Worm (Caenorhabditis elegans) whole organism, L4 larva: ENCODE results near the gene F35D11.4.
A peak's percentile ranks its signal among the peaks of the same experiment; 100 is the strongest.

Experiments used
- F10B5.3 ChIP-seq: sonication (generic microtip); optimal IDR thresholded peaks from 2 replicates; lab custom pipeline; 2016; ENCODE audit warnings: mild to moderate bottlenecking, missing genetic modification characterization, missing compliant biosample characterization
- F37D6.2 ChIP-seq: sonication (generic microtip); optimal IDR thresholded peaks from 2 replicates; lab custom pipeline; 2016; ENCODE audit warnings: mild to moderate bottlenecking, missing genetic modification characterization, missing compliant biosample characterization
- Y105C5A.15 ChIP-seq: fragments of 200-800 bp; sonication (Bioruptor generic); IDR thresholded peaks from 2 replicates; pipeline ENCODE4 v1.3.6; 2022; ENCODE audit warnings: missing genetic modification characterization, missing compliant biosample characterization
- Y48G9A.11 ChIP-seq: fragments of 200-800 bp; sonication (Bioruptor generic); IDR thresholded peaks from 2 replicates; pipeline ENCODE4 v1.3.6; 2022; ENCODE audit warnings: missing genetic modification reagents, missing genetic modification characterization, missing compliant biosample characterization
- Y75B8A.6 ChIP-seq: fragments of 200-800 bp; sonication (Bioruptor generic); IDR thresholded peaks from 2 replicates; pipeline ENCODE4 v1.3.6; 2022; ENCODE audit warnings: missing genetic modification reagents, missing genetic modification characterization, missing compliant biosample characterization
- ZK337.2 ChIP-seq: fragments of 200-800 bp; sonication (Bioruptor generic); IDR thresholded peaks from 2 replicates; pipeline ENCODE4 v1.3.6; 2022; ENCODE audit warnings: missing genetic modification reagents, missing genetic modification characterization, missing compliant biosample characterization
- ZK546.5 ChIP-seq, 2 experiments: sonication (generic microtip); optimal IDR thresholded peaks; 2 replicates each; lab custom pipeline; 2017; ENCODE audit warnings: missing biosample characterization in 2 of 2, missing genetic modification characterization in 2 of 2
- aha-1 ChIP-seq: fragments of 150-350 bp; peaks from one replicate; lab custom pipeline; 2014; ENCODE audit warnings: missing biosample characterization, missing genetic modification characterization
- aly-2 ChIP-seq: sonication (generic microtip); optimal IDR thresholded peaks from 2 replicates; lab custom pipeline; 2018; ENCODE audit warnings: missing biosample characterization, missing genetic modification characterization
- arid-1 ChIP-seq: fragments of 200-800 bp; sonication (Bioruptor generic); conservative IDR thresholded peaks from 2 replicates; pipeline ENCODE4 v1.3.6; 2022; ENCODE audit warnings: missing genetic modification reagents, missing genetic modification characterization, missing compliant biosample characterization
- attf-4 ChIP-seq: sonication (generic microtip); optimal IDR thresholded peaks from 3 replicates; lab custom pipeline; 2017; ENCODE audit warnings: missing biosample characterization, missing genetic modification characterization
- ceh-20 ChIP-seq: fragments of 200-800 bp; sonication (Bioruptor generic); IDR thresholded peaks from 2 replicates; pipeline ENCODE4 v1.3.6; 2022; ENCODE audit warnings: missing genetic modification reagents, missing genetic modification characterization, missing compliant biosample characterization
- ceh-28 ChIP-seq: fragments of 150-350 bp; optimal IDR thresholded peaks from 2 replicates; lab custom pipeline; 2014; ENCODE audit warnings: missing biosample characterization, missing genetic modification reagents, missing genetic modification characterization
- ceh-44 ChIP-seq: fragments of 200-800 bp; sonication (Bioruptor generic); IDR thresholded peaks from 2 replicates; pipeline ENCODE4 v1.3.6; 2022; ENCODE audit warnings: missing genetic modification reagents, missing genetic modification characterization, missing compliant biosample characterization
- ceh-62 ChIP-seq: sonication (generic microtip); optimal IDR thresholded peaks from 2 replicates; lab custom pipeline; 2017; ENCODE audit warnings: missing biosample characterization, missing genetic modification characterization
- daf-16 ChIP-seq, 3 experiments: sonication (generic microtip); optimal IDR thresholded peaks; 2 replicates each; lab custom pipeline; 2016 to 2017; ENCODE audit warnings: missing genetic modification characterization in 3 of 3, missing genetic modification reagents in 3 of 3, mild to moderate bottlenecking in 2 of 3, missing compliant biosample characterization in 2 of 3, missing biosample characterization in 1 of 3, moderate library complexity in 1 of 3
- dmd-9 ChIP-seq: fragments of 200-800 bp; sonication (Bioruptor generic); IDR thresholded peaks from 2 replicates; pipeline ENCODE4 v1.3.6; 2022; ENCODE audit warnings: missing genetic modification reagents, missing genetic modification characterization, missing compliant biosample characterization
- dpl-1 ChIP-seq: fragments of 150-350 bp; optimal IDR thresholded peaks from 2 replicates; lab custom pipeline; 2014; ENCODE audit warnings: missing biosample characterization, missing genetic modification reagents, missing genetic modification characterization
- dve-1 ChIP-seq: sonication (generic microtip); optimal IDR thresholded peaks from 2 replicates; lab custom pipeline; 2017; ENCODE audit warnings: antibody characterized with exemption, mild to moderate bottlenecking, missing genetic modification characterization, missing compliant biosample characterization; ENCODE audit not compliant: insufficient read depth
- egl-43 ChIP-seq: fragments of 200-800 bp; sonication (Bioruptor generic); IDR thresholded peaks from 2 replicates; pipeline ENCODE4 v1.3.6; 2022; ENCODE audit warnings: missing genetic modification reagents, missing genetic modification characterization, missing compliant biosample characterization
- fkh-10 ChIP-seq: fragments of 150-350 bp; optimal IDR thresholded peaks from 2 replicates; lab custom pipeline; 2014; ENCODE audit warnings: missing biosample characterization, missing genetic modification reagents, missing genetic modification characterization
- hlh-30 ChIP-seq: sonication (generic microtip); optimal IDR thresholded peaks from 2 replicates; lab custom pipeline; 2017; ENCODE audit warnings: antibody characterized with exemption, mild to moderate bottlenecking, missing genetic modification characterization, missing compliant biosample characterization; ENCODE audit not compliant: insufficient read depth
- hmg-1.1 ChIP-seq: fragments of 200-800 bp; sonication (Bioruptor generic); IDR thresholded peaks from 2 replicates; pipeline ENCODE4 v1.3.6; 2022; ENCODE audit warnings: missing genetic modification reagents, missing genetic modification characterization, missing compliant biosample characterization
- lim-7 ChIP-seq: fragments of 200-800 bp; sonication (Bioruptor generic); IDR thresholded peaks from 2 replicates; pipeline ENCODE4 v1.3.6; 2022; ENCODE audit warnings: missing genetic modification characterization, missing compliant biosample characterization
- lin-13 ChIP-seq: fragments of 150-350 bp; optimal IDR thresholded peaks from 2 replicates; lab custom pipeline; 2014; ENCODE audit warnings: missing biosample characterization, missing genetic modification reagents, missing genetic modification characterization
- lin-15B ChIP-seq: fragments of 150-350 bp; sonication (generic microtip); optimal IDR thresholded peaks from 3 replicates; lab custom pipeline; 2014; ENCODE audit warnings: missing biosample characterization, missing genetic modification characterization
- lin-38 ChIP-seq: fragments of 200-800 bp; sonication (Bioruptor generic); IDR thresholded peaks from 2 replicates; pipeline ENCODE4 v1.3.6; 2022; ENCODE audit warnings: missing genetic modification reagents, missing genetic modification characterization, missing compliant biosample characterization
- lir-3 ChIP-seq: sonication (generic microtip); optimal IDR thresholded peaks from 2 replicates; lab custom pipeline; 2016; ENCODE audit warnings: mild to moderate bottlenecking, missing genetic modification characterization, missing compliant biosample characterization
- madf-9 ChIP-seq: fragments of 200-800 bp; sonication (Bioruptor generic); conservative IDR thresholded peaks from 2 replicates; pipeline ENCODE4 v1.3.6; 2022; ENCODE audit warnings: missing genetic modification reagents, missing genetic modification characterization, missing compliant biosample characterization
- mep-1 ChIP-seq: fragments of 150-350 bp; sonication (generic microtip); optimal IDR thresholded peaks from 3 replicates; lab custom pipeline; 2014; ENCODE audit warnings: missing biosample characterization, missing genetic modification characterization
- nhr-102 ChIP-seq: sonication (generic microtip); optimal IDR thresholded peaks from 2 replicates; lab custom pipeline; 2016; ENCODE audit warnings: mild to moderate bottlenecking, missing genetic modification characterization, moderate library complexity, missing compliant biosample characterization
- nhr-25 ChIP-seq: sonication (generic microtip); optimal IDR thresholded peaks from 2 replicates; lab custom pipeline; 2017; ENCODE audit warnings: missing genetic modification characterization, mild to moderate bottlenecking, missing compliant biosample characterization, antibody characterized with exemption, moderate library complexity, borderline replicate concordance; ENCODE audit not compliant: insufficient read depth
- nhr-28 ChIP-seq: fragments of 150-350 bp; optimal IDR thresholded peaks from 2 replicates; lab custom pipeline; 2014; ENCODE audit warnings: missing biosample characterization, missing genetic modification characterization
- nhr-6 ChIP-seq: fragments of 150-350 bp; optimal IDR thresholded peaks from 2 replicates; lab custom pipeline; 2014; ENCODE audit warnings: missing biosample characterization, missing genetic modification characterization
- nhr-76 ChIP-seq: fragments of 150-350 bp; optimal IDR thresholded peaks from 2 replicates; lab custom pipeline; 2014; ENCODE audit warnings: missing biosample characterization, missing genetic modification characterization
- pha-4 ChIP-seq, 2 experiments: fragments of 150-350 bp in 1 of 2; fragments of 200-800 bp in 1 of 2; sonication (Bioruptor generic) in 1 of 2; IDR thresholded peaks in 1 of 2; optimal IDR thresholded peaks in 1 of 2; 2 replicates each; pipeline versions ENCODE4 v1.3.6 to Lab custom; 2014 to 2022; ENCODE audit warnings: missing genetic modification characterization in 2 of 2, missing genetic modification reagents in 2 of 2, missing biosample characterization in 1 of 2, missing compliant biosample characterization in 1 of 2
- pqm-1 ChIP-seq: sonication (generic microtip); optimal IDR thresholded peaks from 2 replicates; lab custom pipeline; 2017; ENCODE audit warnings: missing biosample characterization, missing genetic modification characterization
- rbr-2 ChIP-seq: sonication (generic microtip); optimal IDR thresholded peaks from 2 replicates; lab custom pipeline; 2016; ENCODE audit warnings: missing genotype, missing genetic modification characterization, missing compliant biosample characterization
- set-16 ChIP-seq: fragments of 200-800 bp; sonication (Bioruptor generic); IDR thresholded peaks from 2 replicates; pipeline ENCODE4 v1.3.6; 2022; ENCODE audit warnings: missing genetic modification reagents, missing genetic modification characterization, missing compliant biosample characterization
- skn-1 ChIP-seq: fragments of 150-350 bp; optimal IDR thresholded peaks from 2 replicates; lab custom pipeline; 2014; ENCODE audit warnings: missing biosample characterization, missing genetic modification characterization
- snpc-4 ChIP-seq: fragments of 150-350 bp; optimal IDR thresholded peaks from 2 replicates; lab custom pipeline; 2014; ENCODE audit warnings: missing biosample characterization, missing genetic modification characterization
- spr-1 ChIP-seq: sonication (generic microtip); optimal IDR thresholded peaks from 2 replicates; lab custom pipeline; 2016; ENCODE audit warnings: mild to moderate bottlenecking, missing genetic modification characterization, missing compliant biosample characterization
- tag-97 ChIP-seq: fragments of 200-800 bp; sonication (Bioruptor generic); IDR thresholded peaks from 2 replicates; pipeline ENCODE4 v1.3.6; 2022; ENCODE audit warnings: missing genetic modification characterization, missing compliant biosample characterization
- tra-1 ChIP-seq: fragments of 200-800 bp; sonication (Bioruptor generic); IDR thresholded peaks from 2 replicates; pipeline ENCODE4 v1.3.6; 2022; ENCODE audit warnings: missing genetic modification reagents, missing genetic modification characterization, missing compliant biosample characterization
- unc-39 ChIP-seq: sonication (generic microtip); optimal IDR thresholded peaks from 2 replicates; lab custom pipeline; 2017; ENCODE audit warnings: missing biosample characterization, missing genetic modification characterization
- vab-7 ChIP-seq: fragments of 200-800 bp; sonication (Bioruptor generic); IDR thresholded peaks from 2 replicates; pipeline ENCODE4 v1.3.6; 2022; ENCODE audit warnings: missing genetic modification reagents, missing genetic modification characterization, missing compliant biosample characterization
- zfp-2 ChIP-seq: sonication (generic microtip); optimal IDR thresholded peaks from 2 replicates; lab custom pipeline; 2016; ENCODE audit warnings: mild to moderate bottlenecking, missing genetic modification characterization, missing compliant biosample characterization
- zfp-3 ChIP-seq: fragments of 200-800 bp; sonication (Bioruptor generic); conservative IDR thresholded peaks from 2 replicates; pipeline ENCODE4 v1.3.6; 2022; ENCODE audit warnings: missing genetic modification reagents, missing genetic modification characterization, missing compliant biosample characterization
- zip-11 ChIP-seq: fragments of 200-800 bp; sonication (Bioruptor generic); IDR thresholded peaks from 2 replicates; pipeline ENCODE4 v1.3.6; 2022; ENCODE audit warnings: missing genetic modification characterization, missing compliant biosample characterization
- ztf-11 ChIP-seq: fragments of 150-350 bp; optimal IDR thresholded peaks from 2 replicates; lab custom pipeline; 2014; ENCODE audit warnings: missing biosample characterization, missing genetic modification characterization
- ztf-7 ChIP-seq: fragments of 150-350 bp; optimal IDR thresholded peaks from 2 replicates; lab custom pipeline; 2014; ENCODE audit warnings: missing biosample characterization, missing genetic modification characterization

F35D11.4 gene

ce11 chrII:4603035-4603434 lies at the start of gene F35D11.4:
TSS of gene F35D11.4 (plus strand) at chrII:4603427.
- peak; percentile 78 for TF ChIP-seq dve-1 (tag; lab: Kevin White, UChicago)
- no peak for TF ChIP-seq aly-2 (tag; lab: Kevin White, UChicago)
- TF ChIP-seq rbr-2 (tag; lab: Kevin White, UChicago): peak; percentile 60
- peak; percentile 70 for TF ChIP-seq mep-1
- TF ChIP-seq aha-1: peak; percentile 99
- 0 out of 2 replicates have a peak, but pooled peaks have one; percentile 55 for TF ChIP-seq tag-97
- no peak for TF ChIP-seq fkh-10 (GFP tag; lab: Kevin White, UChicago)
- no peak for TF ChIP-seq Y105C5A.15
- no peak for TF ChIP-seq skn-1 (tag; lab: Kevin White, UChicago)
- peak; percentile 47 for TF ChIP-seq nhr-28 (tag; lab: Kevin White, UChicago)
- no peak for TF ChIP-seq egl-43
- no peak for TF ChIP-seq lim-7 (GFP tag; lab: Robert Waterston, UW)
- no peak for TF ChIP-seq vab-7 (GFP tag; lab: Robert Waterston, UW)
- TF ChIP-seq lin-38: peak; percentile 65
- TF ChIP-seq lin-13 (GFP tag; lab: Kevin White, UChicago): peak; percentile 35
- TF ChIP-seq zfp-2 (tag; lab: Kevin White, UChicago): no peak
- TF ChIP-seq daf-16 (GFP tag; optimal IDR thresholded peaks at IDR 0.05; lab: Kevin White, UChicago): peak in 1 of 2 experiments; percentile 21
- peak; percentile 65 for TF ChIP-seq daf-16 (tag; optimal IDR thresholded peaks at IDR 0.05; lab: Kevin White, UChicago)
- peak; percentile 95 for TF ChIP-seq ZK337.2 (GFP tag; lab: Robert Waterston, UW)
- peak; percentile 6 for TF ChIP-seq F37D6.2 (tag; lab: Kevin White, UChicago)
- no peak for TF ChIP-seq ZK546.5 (tag; optimal IDR thresholded peaks at IDR 0.05; lab: Kevin White, UChicago)
- no peak for TF ChIP-seq spr-1 (tag; lab: Kevin White, UChicago)
- no peak for TF ChIP-seq ceh-28
- TF ChIP-seq lir-3 (tag; lab: Kevin White, UChicago): no peak
- TF ChIP-seq unc-39: no peak
- no peak; the same call in 1 of the 2 replicates for TF ChIP-seq arid-1 (GFP tag; lab: Robert Waterston, UW)
- no peak for TF ChIP-seq ceh-62 (tag; lab: Kevin White, UChicago)
- no peak for TF ChIP-seq zfp-3 (GFP tag; lab: Robert Waterston, UW)
- no peak for TF ChIP-seq ztf-7 (tag; lab: Kevin White, UChicago)
- TF ChIP-seq set-16 (GFP tag; lab: Robert Waterston, UW): no peak
- no peak for TF ChIP-seq snpc-4 (tag; lab: Kevin White, UChicago)
- TF ChIP-seq lin-15B (tag; lab: Kevin White, UChicago): no peak
- TF ChIP-seq nhr-76 (tag; lab: Kevin White, UChicago): no peak
- 0 out of 2 replicates have a peak, but pooled peaks have one; percentile 35 for TF ChIP-seq tra-1
- TF ChIP-seq ceh-44 (GFP tag; lab: Robert Waterston, UW): peak; percentile 33; the same call in 1 of the 2 replicates
- TF ChIP-seq hlh-30 (tag; lab: Kevin White, UChicago): peak; percentile 55
- peak; percentile 77 for TF ChIP-seq dmd-9 (GFP tag; lab: Robert Waterston, UW)
- TF ChIP-seq nhr-102 (tag; lab: Kevin White, UChicago): no peak
- no peak for TF ChIP-seq nhr-25 (tag; lab: Kevin White, UChicago)
- no peak for TF ChIP-seq Y75B8A.6 (GFP tag; lab: Robert Waterston, UW)
- no peak for TF ChIP-seq zip-11
- TF ChIP-seq Y48G9A.11 (GFP tag; lab: Robert Waterston, UW): peak; percentile 69
- peak; percentile 56; the same call in 1 of the 2 replicates for TF ChIP-seq ceh-20 (GFP tag; lab: Robert Waterston, UW)
- peak; percentile 20; the same call in 1 of the 2 replicates for TF ChIP-seq pha-4 (GFP tag; IDR thresholded peaks at IDR 0.05; lab: Robert Waterston, UW)
- TF ChIP-seq pha-4 (tag; optimal IDR thresholded peaks at IDR 0.05; lab: Kevin White, UChicago): no peak
- peak; percentile 46; the same call in 1 of the 2 replicates for TF ChIP-seq hmg-1.1 (GFP tag; lab: Robert Waterston, UW)
- peak; percentile 94 for TF ChIP-seq dpl-1
- TF ChIP-seq F10B5.3 (tag; lab: Kevin White, UChicago): no peak
- no peak for TF ChIP-seq attf-4
- TF ChIP-seq ztf-11: no peak
- TF ChIP-seq nhr-6 (tag; lab: Kevin White, UChicago): peak; percentile 78
- TF ChIP-seq madf-9: peak; percentile 65
- no peak for TF ChIP-seq pqm-1 (tag; lab: Kevin White, UChicago)
